Worm (Caenorhabditis elegans): ENCODE measurements around the gene K09C4.7.

ce11 chrX:3306594-3307296, 34.1 kb downstream of the K09C4.7 start:
- no peak for TF ChIP-seq hsf-1 (GFP tag; IDR thresholded peaks at IDR 0.05)
- no peak for TF ChIP-seq attf-5 (GFP tag; optimal IDR thresholded peaks at IDR 0.05)
- TF ChIP-seq akir-1 (GFP tag; optimal IDR thresholded peaks at IDR 0.05), result no peak
- TF ChIP-seq egl-44 (GFP tag; IDR thresholded peaks at IDR 0.05), result no peak
- no peak for TF ChIP-seq ets-4 (GFP tag; optimal IDR thresholded peaks at IDR 0.05)
- no peak for TF ChIP-seq xnd-1 (tag; optimal IDR thresholded peaks at IDR 0.05)
- TF ChIP-seq athp-1 (tag; optimal IDR thresholded peaks at IDR 0.05), result no peak
- TF ChIP-seq snpc-4 (GFP tag; optimal IDR thresholded peaks at IDR 0.05), result no peak
- TF ChIP-seq snpc-4 (tag; optimal IDR thresholded peaks at IDR 0.05), result no peak
- no peak for TF ChIP-seq Y67H2A.10 (GFP tag; conservative IDR thresholded peaks at IDR 0.05)
- TF ChIP-seq zfh-2 (GFP tag; conservative IDR thresholded peaks at IDR 0.05), result no peak
- no peak for TF ChIP-seq ceh-27 (GFP tag; optimal IDR thresholded peaks at IDR 0.05)
- no peak for TF ChIP-seq madf-3 (GFP tag; IDR thresholded peaks at IDR 0.05)
